Worm (Caenorhabditis elegans) whole organism, L3 larva: ENCODE results near the gene klp-12.

Experiments used
- nhr-77 ChIP-seq: fragments of 150-350 bp; optimal IDR thresholded peaks from 2 replicates; lab custom pipeline; 2014; ENCODE audit warnings: missing biosample characterization, missing genetic modification characterization
- pqm-1 ChIP-seq: fragments of 150-350 bp; optimal IDR thresholded peaks from 2 replicates; lab custom pipeline; 2017; ENCODE audit warnings: missing biosample characterization, missing genetic modification characterization, inconsistent platforms
- tbx-2 ChIP-seq: sonication (generic microtip); optimal IDR thresholded peaks from 2 replicates; lab custom pipeline; 2016; ENCODE audit warnings: mild to moderate bottlenecking, missing genetic modification characterization, missing compliant biosample characterization

- TF ChIP-seq pqm-1 (tag; lab: Kevin White, UChicago) (no peak), tbx-2 (no peak), nhr-77 (tag; lab: Kevin White, UChicago) (no peak)
Observed at ce11 chrIV:11371645-11372044, 12.0 kb upstream of the klp-12 start, which contains the start of gene sec-31.
